Fruit fly (Drosophila melanogaster): ENCODE data around the gene hth.

Gene hth

dm6 chr3R:10680825-10681681 lies 41.7 kb upstream of the hth start, which contains the start of gene Phyhd1 (continued):
- no peak for TF ChIP-seq Kr (GFP tag; optimal IDR thresholded peaks at IDR 0.05)
- TF ChIP-seq Myb (GFP tag; optimal IDR thresholded peaks at IDR 0.05) = peak; percentile 87
- peak; percentile 92 for TF ChIP-seq CG17361 (GFP tag; IDR thresholded peaks at IDR 0.05)
- peak; percentile 97 for TF ChIP-seq CG7839 (tag; optimal IDR thresholded peaks at IDR 0.05)
- TF ChIP-seq CG34422 (GFP tag; IDR thresholded peaks at IDR 0.05) = peak; percentile 94
- TF ChIP-seq da (GFP tag; optimal IDR thresholded peaks at IDR 0.05) = peak; percentile 76
- TF ChIP-seq crc (GFP tag; optimal IDR thresholded peaks at IDR 0.05) = peak; percentile 87
- TF ChIP-seq CG2120 (GFP tag; optimal IDR thresholded peaks at IDR 0.05) = peak; percentile 98
- TF ChIP-seq CG12104 (GFP tag; optimal IDR thresholded peaks at IDR 0.05) = peak; percentile 79
- peak; percentile 94 for TF ChIP-seq CG32532 (GFP tag; IDR thresholded peaks at IDR 0.05)
- peak; percentile 94 for TF ChIP-seq CG8944 (GFP tag; optimal IDR thresholded peaks at IDR 0.05)
- TF ChIP-seq lmd (GFP tag; IDR thresholded peaks at IDR 0.05) = peak; percentile 97

- TF ChIP-seq CG6175 (GFP tag; IDR thresholded peaks at IDR 0.05) = no peak
- TF ChIP-seq PHDP (tag; optimal IDR thresholded peaks at IDR 0.05) = no peak
- TF ChIP-seq ham (GFP tag; IDR thresholded peaks at IDR 0.05) = no peak
- TF ChIP-seq MESR4 (GFP tag; optimal IDR thresholded peaks at IDR 0.05) = no peak
- TF ChIP-seq Hr51 (GFP tag; optimal IDR thresholded peaks at IDR 0.05) = no peak
- no peak for TF ChIP-seq gem (tag; optimal IDR thresholded peaks at IDR 0.05)
- no peak for TF ChIP-seq C15 (GFP tag; IDR thresholded peaks at IDR 0.05)
- TF ChIP-seq ERR (GFP tag; optimal IDR thresholded peaks at IDR 0.05) = no peak
- TF ChIP-seq Pdp1 (GFP tag; optimal IDR thresholded peaks at IDR 0.05) = peak in 1 of 2 experiments; percentile 63
- no peak for TF ChIP-seq esg (GFP tag; conservative IDR thresholded peaks at IDR 0.05)
- no peak for TF ChIP-seq zfh1 (GFP tag; IDR thresholded peaks at IDR 0.05)
- no peak for TF ChIP-seq Hr39 (optimal IDR thresholded peaks at IDR 0.05)
- TF ChIP-seq sr (GFP tag; IDR thresholded peaks at IDR 0.05) = no peak
- TF ChIP-seq GATAe (GFP tag; conservative IDR thresholded peaks at IDR 0.05) = no peak
- no peak for TF ChIP-seq ATbp (GFP tag; optimal IDR thresholded peaks at IDR 0.05)
- TF ChIP-seq chinmo (GFP tag; IDR thresholded peaks at IDR 0.05; ENCODE audit: partially characterized antibody) = 0 out of 4 replicates have a peak, but pooled peaks have one; percentile 38
- TF ChIP-seq HHEX (GFP tag; optimal IDR thresholded peaks at IDR 0.05) = no peak
- TF ChIP-seq wor (GFP tag; IDR thresholded peaks at IDR 0.05) = no peak
- TF ChIP-seq CG17568 (GFP tag; optimal IDR thresholded peaks at IDR 0.05) = no peak
- no peak for TF ChIP-seq mirr (GFP tag; optimal IDR thresholded peaks at IDR 0.05)
- TF ChIP-seq CHES-1-like (GFP tag; optimal IDR thresholded peaks at IDR 0.05) = no peak
- TF ChIP-seq Dfd (GFP tag; optimal IDR thresholded peaks at IDR 0.05) = no peak
- no peak for TF ChIP-seq Ravus (GFP tag; IDR thresholded peaks at IDR 0.05)
- no peak for TF ChIP-seq CG11093 (GFP tag; IDR thresholded peaks at IDR 0.05)
- no peak for TF ChIP-seq ab (GFP tag; optimal IDR thresholded peaks at IDR 0.05)
- no peak for TF ChIP-seq nerfin-2 (GFP tag; IDR thresholded peaks at IDR 0.05; ENCODE audit: partially characterized antibody)
- peak; percentile 51; the same call in 1 of the 3 replicates for TF ChIP-seq CG2199 (GFP tag; IDR thresholded peaks at IDR 0.05)
- TF ChIP-seq NC2α (GFP tag; optimal IDR thresholded peaks at IDR 0.05) = no peak
- no peak for TF ChIP-seq tgo (GFP tag; IDR thresholded peaks at IDR 0.05)
- no peak for TF ChIP-seq Ets65A (GFP tag)
- TF ChIP-seq CG15514 (GFP tag; optimal IDR thresholded peaks at IDR 0.05) = no peak
- no peak for TF ChIP-seq Rx (GFP tag; IDR thresholded peaks at IDR 0.05)
- peak; percentile 46 for TF ChIP-seq sens (GFP tag)
- no peak for TF ChIP-seq CG18011 (GFP tag; optimal IDR thresholded peaks at IDR 0.05)
- TF ChIP-seq CG32767 (GFP tag; IDR thresholded peaks at IDR 0.05) = no peak
- peak; percentile 6 for TF ChIP-seq gcm (GFP tag; optimal IDR thresholded peaks at IDR 0.05)
- no peak for TF ChIP-seq kah (GFP tag; optimal IDR thresholded peaks at IDR 0.05)
- no peak for TF ChIP-seq Fer2 (tag; optimal IDR thresholded peaks at IDR 0.05)
Observed at dm6 chr3R:10679911-10680310, 40.5 kb upstream of the hth start.

Data from whole organism, embryonic.